Fruit fly (Drosophila melanogaster) whole organism, prepupa: ENCODE results near the gene CG11811.

Source experiments
- CG10669 ChIP-seq: fragments of 200-800 bp; sonication (Bioruptor generic); optimal IDR thresholded peaks from 3 replicates; lab custom pipeline; 2018; ENCODE audit warnings: missing biosample characterization, mild to moderate bottlenecking, missing genetic modification characterization, moderate library complexity
- CG16779 ChIP-seq: fragments of 200-800 bp; sonication (Bioruptor generic); optimal IDR thresholded peaks from 3 replicates; lab custom pipeline; 2017; ENCODE audit warnings: missing biosample characterization, mild to moderate bottlenecking, missing genetic modification characterization
- CG4318 ChIP-seq: fragments of 200-800 bp; sonication (Bioruptor generic); optimal IDR thresholded peaks from 3 replicates; lab custom pipeline; 2017; ENCODE audit warnings: missing biosample characterization, mild to moderate bottlenecking, missing genetic modification characterization
- CG6854 ChIP-seq: fragments of 200-800 bp; sonication (Bioruptor generic); optimal IDR thresholded peaks from 2 replicates; lab custom pipeline; 2017; ENCODE audit warnings: missing biosample characterization, mild to moderate bottlenecking, missing genetic modification characterization
- CG7368 ChIP-seq: fragments of 200-800 bp; sonication (Bioruptor generic); optimal IDR thresholded peaks from 3 replicates; lab custom pipeline; 2016; ENCODE audit warnings: missing biosample characterization, missing genetic modification characterization
- Ets96B ChIP-seq: fragments of 200-800 bp; optimal IDR thresholded peaks from 2 replicates; lab custom pipeline; 2019; ENCODE audit warnings: missing biosample characterization, mild to moderate bottlenecking, missing genetic modification characterization, moderate library complexity
- Gug ChIP-seq: fragments of 200-800 bp; sonication (Bioruptor generic); IDR thresholded peaks from 2 replicates; pipeline ENCODE4 v1.3.6; 2022; ENCODE audit warnings: missing biosample characterization, missing genetic modification characterization
- Hr39 ChIP-seq: fragments of 200-800 bp; sonication (Bioruptor generic); optimal IDR thresholded peaks from 2 replicates; lab custom pipeline; 2016; ENCODE audit warnings: missing biosample characterization, missing genetic modification characterization
- Lpt ChIP-seq: fragments of 200-800 bp; sonication (Bioruptor generic); optimal IDR thresholded peaks from 3 replicates; lab custom pipeline; 2016; ENCODE audit warnings: missing biosample characterization, missing genetic modification characterization
- Met ChIP-seq: fragments of 200-800 bp; sonication (Bioruptor generic); optimal IDR thresholded peaks from 3 replicates; lab custom pipeline; 2016; ENCODE audit warnings: missing biosample characterization, missing genetic modification characterization
- OdsH ChIP-seq: fragments of 200-800 bp; sonication (Bioruptor generic); optimal IDR thresholded peaks from 3 replicates; lab custom pipeline; 2016; ENCODE audit warnings: missing biosample characterization, missing genetic modification characterization
- Smox ChIP-seq: fragments of 200-800 bp; sonication (Bioruptor generic); optimal IDR thresholded peaks from 3 replicates; lab custom pipeline; 2016; ENCODE audit warnings: missing biosample characterization, missing genetic modification characterization
- dac ChIP-seq: fragments of 200-800 bp; sonication (Bioruptor generic); optimal IDR thresholded peaks from 2 replicates; lab custom pipeline; 2017; ENCODE audit warnings: missing biosample characterization, mild to moderate bottlenecking, missing genetic modification characterization
- spab ChIP-seq: fragments of 200-800 bp; sonication (Bioruptor generic); optimal IDR thresholded peaks from 2 replicates; lab custom pipeline; 2017; ENCODE audit warnings: missing biosample characterization, mild to moderate bottlenecking, missing genetic modification characterization, missing genetic modification reagents

dm6 chr3L:10739109-10739665 lies 48.4 kb downstream of the CG11811 start:
- TF ChIP-seq Gug (GFP tag; lab: Robert Waterston, UW) (no peak), spab (GFP tag; lab: Kevin White, UChicago) (no peak), Met (no peak), CG7368 (GFP tag; lab: Kevin White, UChicago) (no peak), CG10669 (no peak), OdsH (GFP tag; lab: Kevin White, UChicago) (no peak), Ets96B (tag; lab: Kevin White, UChicago) (no peak), CG16779 (tag; lab: Kevin White, UChicago) (no peak), Hr39 (GFP tag; lab: Kevin White, UChicago) (no peak), CG4318 (no peak), dac (GFP tag; lab: Kevin White, UChicago) (no peak), Smox (GFP tag; lab: Kevin White, UChicago) (no peak), Lpt (GFP tag; lab: Kevin White, UChicago) (no peak), CG6854 (no peak)
